Worm (Caenorhabditis elegans) whole organism, young adult: ENCODE data around the gene srx-85.

Source experiments
- B0035.1 ChIP-seq: sonication (generic microtip); optimal IDR thresholded peaks from 2 replicates; lab custom pipeline; 2016; ENCODE audit warnings: missing genetic modification characterization, mild to moderate bottlenecking, missing compliant biosample characterization, missing genotype, missing genetic modification reagents
- D2030.7 ChIP-seq: fragments of 200-800 bp; sonication (Bioruptor generic); IDR thresholded peaks from 2 replicates; pipeline ENCODE4 v1.3.6; 2022; ENCODE audit warnings: missing genetic modification reagents, missing genetic modification characterization, missing compliant biosample characterization
- F10E7.11 ChIP-seq: sonication (generic microtip); optimal IDR thresholded peaks from 2 replicates; lab custom pipeline; 2017; ENCODE audit warnings: mild to moderate bottlenecking, missing genetic modification characterization, moderate library complexity, missing compliant biosample characterization
- F33H1.4 ChIP-seq: fragments of 200-800 bp; sonication (Bioruptor generic); IDR thresholded peaks from 2 replicates; pipeline ENCODE4 v1.3.6; 2022; ENCODE audit warnings: missing genetic modification reagents, missing genetic modification characterization, missing compliant biosample characterization
- F37B4.10 ChIP-seq: fragments of 200-800 bp; sonication (Bioruptor generic); IDR thresholded peaks from 2 replicates; pipeline ENCODE4 v1.3.6; 2022; ENCODE audit warnings: missing genetic modification characterization, missing compliant biosample characterization
- F49E8.2 ChIP-seq: sonication (generic microtip); optimal IDR thresholded peaks from 3 replicates; lab custom pipeline; 2017; ENCODE audit warnings: missing genetic modification characterization, mild to moderate bottlenecking, missing compliant biosample characterization, antibody characterized with exemption, moderate library complexity; ENCODE audit not compliant: insufficient read depth
- F57A8.1 ChIP-seq: fragments of 200-800 bp; sonication (Bioruptor generic); optimal IDR thresholded peaks from 2 replicates; lab custom pipeline; 2018; ENCODE audit warnings: mild to moderate bottlenecking, missing genetic modification characterization, moderate library complexity, missing compliant biosample characterization
- K11D2.4 ChIP-seq: fragments of 200-800 bp; sonication (Bioruptor generic); IDR thresholded peaks from 2 replicates; pipeline ENCODE4 v1.3.6; 2022; ENCODE audit warnings: missing genetic modification reagents, missing genetic modification characterization, missing compliant biosample characterization
- K12H6.12 ChIP-seq: fragments of 200-800 bp; sonication (Bioruptor generic); optimal IDR thresholded peaks from 2 replicates; lab custom pipeline; 2018; ENCODE audit warnings: mild to moderate bottlenecking, missing genetic modification characterization, missing compliant biosample characterization
- Y53G8AR.9 ChIP-seq: fragments of 200-800 bp; sonication (Bioruptor generic); conservative IDR thresholded peaks from 2 replicates; pipeline ENCODE4 v1.3.6; 2022; ENCODE audit warnings: missing genetic modification reagents, missing genetic modification characterization, missing compliant biosample characterization
- Y56A3A.18 ChIP-seq: fragments of 200-800 bp; sonication (Bioruptor generic); IDR thresholded peaks from 2 replicates; pipeline ENCODE4 v1.3.6; 2022; ENCODE audit warnings: missing genetic modification reagents, missing genetic modification characterization, missing compliant biosample characterization
- Y67H2A.10 ChIP-seq: fragments of 200-800 bp; sonication (Bioruptor generic); conservative IDR thresholded peaks from 2 replicates; pipeline ENCODE4 v1.3.6; 2022; ENCODE audit warnings: missing genetic modification reagents, missing genetic modification characterization, missing compliant biosample characterization
- Y95B8A.8 ChIP-seq: fragments of 200-800 bp; sonication (Bioruptor generic); IDR thresholded peaks from 2 replicates; pipeline ENCODE4 v1.3.6; 2022; ENCODE audit warnings: missing genetic modification reagents, missing genetic modification characterization, missing compliant biosample characterization
- aptf-2 ChIP-seq: fragments of 200-800 bp; sonication (Bioruptor generic); conservative IDR thresholded peaks from 2 replicates; pipeline ENCODE4 v1.3.6; 2022; ENCODE audit warnings: missing genetic modification reagents, missing genetic modification characterization, missing compliant biosample characterization
- aptf-3 ChIP-seq: fragments of 200-800 bp; sonication (Bioruptor generic); IDR thresholded peaks from 2 replicates; pipeline ENCODE4 v1.3.6; 2022; ENCODE audit warnings: missing genetic modification characterization, missing compliant biosample characterization
- attf-3 ChIP-seq: fragments of 200-800 bp; sonication (Bioruptor generic); conservative IDR thresholded peaks from 2 replicates; pipeline ENCODE4 v1.3.6; 2022; ENCODE audit warnings: missing genetic modification reagents, missing genetic modification characterization, missing compliant biosample characterization
- bed-1 ChIP-seq: fragments of 200-800 bp; sonication (Bioruptor generic); IDR thresholded peaks from 2 replicates; pipeline ENCODE4 v1.3.6; 2022; ENCODE audit warnings: missing genetic modification reagents, missing genetic modification characterization, missing compliant biosample characterization
- cebp-1 ChIP-seq, 2 experiments: fragments of 200-800 bp in 1 of 2; sonication (Bioruptor generic) in 1 of 2; sonication (generic microtip) in 1 of 2; IDR thresholded peaks in 1 of 2; optimal IDR thresholded peaks in 1 of 2; 2 replicates each; pipeline versions ENCODE4 v1.3.6 to Lab custom; 2017 to 2022; ENCODE audit warnings: missing compliant biosample characterization in 2 of 2, missing genetic modification characterization in 2 of 2, mild to moderate bottlenecking in 1 of 2, missing genetic modification reagents in 1 of 2, moderate library complexity in 1 of 2
- ceh-79 ChIP-seq: sonication (generic microtip); optimal IDR thresholded peaks from 2 replicates; lab custom pipeline; 2017; ENCODE audit warnings: mild to moderate bottlenecking, missing genetic modification characterization, missing compliant biosample characterization
- ceh-91 ChIP-seq: fragments of 200-800 bp; sonication (Bioruptor generic); IDR thresholded peaks from 2 replicates; pipeline ENCODE4 v1.3.6; 2022; ENCODE audit warnings: missing genetic modification reagents, missing genetic modification characterization, missing compliant biosample characterization
- chd-7 ChIP-seq: sonication (generic microtip); optimal IDR thresholded peaks from 2 replicates; lab custom pipeline; 2016; ENCODE audit warnings: mild to moderate bottlenecking, missing genetic modification characterization, moderate library complexity, missing compliant biosample characterization
- die-1 ChIP-seq: sonication (generic microtip); optimal IDR thresholded peaks from 2 replicates; lab custom pipeline; 2016; ENCODE audit warnings: missing genotype, mild to moderate bottlenecking, missing genetic modification characterization, missing compliant biosample characterization
- efl-1 ChIP-seq: fragments of 150-350 bp; optimal IDR thresholded peaks from 2 replicates; lab custom pipeline; 2014; ENCODE audit warnings: missing biosample characterization, missing genetic modification reagents, missing genetic modification characterization
- him-1 ChIP-seq: sonication (generic microtip); optimal IDR thresholded peaks from 2 replicates; lab custom pipeline; 2016; ENCODE audit warnings: missing genotype, missing genetic modification reagents, missing genetic modification characterization, missing compliant biosample characterization
- hmg-1.2 ChIP-seq: fragments of 200-800 bp; sonication (Bioruptor generic); IDR thresholded peaks from 2 replicates; pipeline ENCODE4 v1.3.6; 2022; ENCODE audit warnings: missing genetic modification reagents, missing genetic modification characterization, missing compliant biosample characterization
- lag-1 ChIP-seq: fragments of 200-800 bp; sonication (Bioruptor generic); IDR thresholded peaks from 2 replicates; pipeline ENCODE4 v1.3.6; 2022; ENCODE audit warnings: missing genetic modification reagents, missing genetic modification characterization, missing compliant biosample characterization
- lin-26 ChIP-seq: fragments of 200-800 bp; sonication (Bioruptor generic); IDR thresholded peaks from 2 replicates; pipeline ENCODE4 v1.3.6; 2022; ENCODE audit warnings: missing genetic modification reagents, missing genetic modification characterization, missing compliant biosample characterization
- lir-1 ChIP-seq: fragments of 200-800 bp; sonication (Bioruptor generic); conservative IDR thresholded peaks from 2 replicates; pipeline ENCODE4 v1.3.6; 2022; ENCODE audit warnings: missing genetic modification reagents, missing genetic modification characterization, missing compliant biosample characterization
- madf-10 ChIP-seq: sonication (generic microtip); optimal IDR thresholded peaks from 2 replicates; lab custom pipeline; 2016; ENCODE audit warnings: mild to moderate bottlenecking, missing genetic modification characterization, missing compliant biosample characterization
- rec-8 ChIP-seq, 2 experiments: sonication (generic microtip); optimal IDR thresholded peaks; 2 replicates each; lab custom pipeline; 2016; ENCODE audit warnings: mild to moderate bottlenecking in 2 of 2, missing genetic modification characterization in 2 of 2, missing genetic modification reagents in 2 of 2, missing genotype in 2 of 2, missing biosample characterization in 1 of 2, missing compliant biosample characterization in 1 of 2, moderate library complexity in 1 of 2
- sdz-38 ChIP-seq: sonication (generic microtip); optimal IDR thresholded peaks from 2 replicates; lab custom pipeline; 2016; ENCODE audit warnings: missing genotype, missing genetic modification characterization, missing compliant biosample characterization
- sptf-2 ChIP-seq: fragments of 200-800 bp; sonication (Bioruptor generic); optimal IDR thresholded peaks from 2 replicates; lab custom pipeline; 2018; ENCODE audit warnings: mild to moderate bottlenecking, missing genetic modification characterization, missing compliant biosample characterization
- xnd-1 ChIP-seq: sonication (generic microtip); optimal IDR thresholded peaks from 2 replicates; lab custom pipeline; 2016; ENCODE audit warnings: missing genotype, missing genetic modification reagents, missing genetic modification characterization, missing compliant biosample characterization
- zim-3 ChIP-seq: sonication (generic microtip); optimal IDR thresholded peaks from 2 replicates; lab custom pipeline; 2017; ENCODE audit warnings: mild to moderate bottlenecking, missing genetic modification characterization, moderate library complexity, missing compliant biosample characterization
- ztf-22 ChIP-seq: fragments of 200-800 bp; sonication (Bioruptor generic); optimal IDR thresholded peaks from 2 replicates; lab custom pipeline; 2018; ENCODE audit warnings: mild to moderate bottlenecking, missing genetic modification characterization, moderate library complexity, missing compliant biosample characterization
- ztf-3 ChIP-seq: fragments of 200-800 bp; sonication (Bioruptor generic); optimal IDR thresholded peaks from 2 replicates; lab custom pipeline; 2018; ENCODE audit warnings: mild to moderate bottlenecking, missing genetic modification characterization, missing compliant biosample characterization

Gene srx-85

ce11 chrV:11526927-11527491 lies 25.5 kb upstream of the srx-85 start:
- TF ChIP-seq Y67H2A.10 (GFP tag; lab: Robert Waterston, UW), result no peak
- TF ChIP-seq lag-1 (GFP tag; lab: Robert Waterston, UW), result no peak
- TF ChIP-seq lir-1 (GFP tag; lab: Robert Waterston, UW), result no peak
- TF ChIP-seq F10E7.11 (tag; lab: Kevin White, UChicago), result no peak
- TF ChIP-seq Y95B8A.8 (GFP tag; lab: Robert Waterston, UW), result no peak
- no peak for TF ChIP-seq aptf-2 (GFP tag; lab: Robert Waterston, UW)
- TF ChIP-seq sptf-2 (GFP tag; lab: Kevin White, UChicago), result no peak
- TF ChIP-seq, all 124 proteins: peak for 0

DNA sequence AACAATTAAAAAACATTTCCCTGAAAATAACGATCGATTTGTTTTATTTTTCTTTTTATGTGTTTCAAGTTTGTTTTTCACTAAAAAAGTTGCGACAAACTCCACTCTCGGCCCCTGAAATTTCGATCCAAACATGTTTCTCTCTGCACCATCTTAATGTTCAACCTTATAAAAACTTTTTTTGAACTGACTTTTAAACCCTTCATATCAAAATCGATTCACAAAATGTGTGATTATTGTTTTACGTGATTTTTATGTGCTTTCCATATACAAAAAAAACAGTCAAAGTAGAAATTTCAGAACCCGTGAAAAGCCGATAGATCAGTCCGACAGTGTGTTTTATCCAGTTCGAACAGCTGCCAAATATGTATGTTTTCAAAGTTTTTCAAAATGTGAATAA lies 24.9 kb upstream of the srx-85 start, which contains the start of gene ccch-1:
ccch-1 (plus strand) TSS at position 301 of the 400 bp plus-strand sequence.
- TF ChIP-seq Y53G8AR.9 (GFP tag; lab: Robert Waterston, UW) (no peak), K11D2.4 (no peak), F37B4.10 (GFP tag; lab: Robert Waterston, UW) (no peak), F57A8.1 (no peak), B0035.1 (no peak), attf-3 (GFP tag; lab: Robert Waterston, UW) (no peak), lin-26 (no peak), ztf-22 (no peak), die-1 (tag; lab: Kevin White, UChicago) (no peak), chd-7 (tag; lab: Kevin White, UChicago) (no peak), madf-10 (no peak)
- TF ChIP-seq, all 124 proteins: peak for 0

DNA sequence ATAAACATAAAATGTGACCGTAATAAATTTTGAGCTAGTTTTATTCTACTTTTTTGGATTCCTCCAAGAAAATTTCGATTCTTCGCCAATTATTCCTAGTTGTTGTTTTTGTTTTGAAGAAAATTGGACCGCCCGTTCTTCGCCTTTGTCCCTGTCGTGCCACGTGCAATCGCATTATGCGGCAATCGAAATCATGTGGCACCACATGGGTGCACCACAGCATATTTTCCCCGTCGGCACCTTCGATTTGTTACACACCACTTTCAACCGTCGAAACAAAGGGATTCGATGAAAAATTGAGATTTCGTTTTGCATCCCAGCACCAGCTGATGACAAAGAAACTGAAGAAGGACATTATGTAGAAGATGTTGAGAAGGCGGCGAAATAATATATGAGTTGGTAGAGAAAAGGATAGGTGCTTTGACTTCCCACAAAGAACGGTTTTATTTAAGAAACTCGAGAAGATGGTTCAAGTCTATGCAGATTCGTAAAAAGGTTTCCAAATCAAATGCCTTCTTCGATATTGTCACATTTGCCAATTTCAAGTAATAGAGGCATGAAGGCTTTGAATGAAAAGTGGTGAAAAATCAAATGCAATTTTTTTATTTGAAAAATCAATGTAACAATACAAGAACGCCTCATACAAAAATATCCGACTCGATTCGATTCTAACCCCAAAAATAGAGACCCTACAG lies 23.7 kb upstream of the srx-85 start:
- TF ChIP-seq ceh-79 (no peak), madf-10 (no peak), K11D2.4 (no peak), bed-1 (GFP tag; lab: Robert Waterston, UW) (no peak), ztf-3 (GFP tag; lab: Kevin White, UChicago) (no peak), K12H6.12 (tag; lab: Kevin White, UChicago) (no peak), sdz-38 (tag; lab: Kevin White, UChicago) (no peak), lir-1 (GFP tag; lab: Robert Waterston, UW) (no peak), rec-8 (tag; optimal IDR thresholded peaks at IDR 0.05; lab: Kevin White, UChicago) (no peak)

DNA sequence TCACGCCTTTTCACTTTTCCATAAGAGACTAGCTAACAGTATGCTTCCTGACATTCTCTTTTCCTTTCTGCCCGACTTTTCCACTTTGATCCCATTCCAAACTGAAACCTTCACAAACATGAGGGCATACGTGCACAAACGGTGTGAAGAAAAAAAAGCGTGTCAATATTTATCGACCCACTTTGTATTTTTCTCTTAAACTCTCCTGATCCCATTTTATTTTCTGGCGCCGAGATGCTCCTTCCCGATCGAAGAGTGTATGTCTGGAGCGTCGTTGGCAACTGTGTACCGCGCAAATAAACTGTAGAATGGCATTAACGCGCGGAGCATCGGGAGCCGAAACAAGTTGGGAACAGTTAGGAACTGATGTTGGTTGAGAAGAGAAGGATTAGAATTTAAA lies 22.9 kb upstream of the srx-85 start:
- no peak for TF ChIP-seq F49E8.2 (tag; lab: Kevin White, UChicago)
- TF ChIP-seq aptf-3 (GFP tag; lab: Robert Waterston, UW), result no peak
- TF ChIP-seq Y56A3A.18 (GFP tag; lab: Robert Waterston, UW), result no peak
- TF ChIP-seq ceh-91 (GFP tag; lab: Robert Waterston, UW), result no peak
- TF ChIP-seq zim-3 (tag; lab: Kevin White, UChicago), result no peak
- no peak for TF ChIP-seq cebp-1 (GFP tag; IDR thresholded peaks at IDR 0.05; lab: Robert Waterston, UW)
- no peak for TF ChIP-seq cebp-1 (tag; optimal IDR thresholded peaks at IDR 0.05; lab: Kevin White, UChicago)
- TF ChIP-seq xnd-1 (tag; lab: Kevin White, UChicago), result no peak
- TF ChIP-seq F33H1.4 (GFP tag; lab: Robert Waterston, UW), result no peak
- no peak for TF ChIP-seq hmg-1.2 (GFP tag; lab: Robert Waterston, UW)
- no peak for TF ChIP-seq efl-1
- no peak for TF ChIP-seq him-1 (tag; lab: Kevin White, UChicago)
- no peak for TF ChIP-seq D2030.7 (GFP tag; lab: Robert Waterston, UW)
